Fruit fly (Drosophila melanogaster) whole organism, wandering third instar larva: ENCODE measurements around the gene CG1637.
A peak's percentile ranks its signal among the peaks of the same experiment; 100 is the strongest.

Experiments
- Abd-B ChIP-seq: fragments of >200 bp; optimal IDR thresholded peaks from 2 replicates; lab custom pipeline; 2017; ENCODE audit warnings: missing biosample characterization, missing genetic modification characterization
- CG32264 ChIP-seq: fragments of 200-800 bp; sonication (Bioruptor generic); optimal IDR thresholded peaks from 2 replicates; lab custom pipeline; 2016; ENCODE audit warnings: missing biosample characterization, missing genetic modification characterization
- CG9705 ChIP-seq: fragments of 200-800 bp; sonication (Bioruptor generic); optimal IDR thresholded peaks from 2 replicates; lab custom pipeline; 2018; ENCODE audit warnings: missing biosample characterization, mild to moderate bottlenecking, missing genetic modification characterization
- CrebA ChIP-seq: fragments of 200-800 bp; sonication (Bioruptor generic); optimal IDR thresholded peaks from 2 replicates; lab custom pipeline; 2016; ENCODE audit warnings: missing biosample characterization, mild to moderate bottlenecking, missing genetic modification characterization, borderline replicate concordance
- Dfd ChIP-seq: fragments of >200 bp; optimal IDR thresholded peaks from 2 replicates; lab custom pipeline; 2017; ENCODE audit warnings: missing biosample characterization, missing genetic modification characterization
- Dif ChIP-seq: fragments of 200-275, 200-300 bp; sonication (Bioruptor generic); optimal IDR thresholded peaks from 2 replicates; lab custom pipeline; 2018; ENCODE audit warnings: missing biosample characterization, missing genetic modification characterization; ENCODE audit not compliant: partially characterized antibody
- GATAd ChIP-seq: sonication (Bioruptor generic); optimal IDR thresholded peaks from 2 replicates; lab custom pipeline; 2016; ENCODE audit warnings: missing biosample characterization, missing genetic modification characterization
- HLH106 ChIP-seq: fragments of 200-800 bp; optimal IDR thresholded peaks from 3 replicates; lab custom pipeline; 2019; ENCODE audit warnings: missing biosample characterization, mild to moderate bottlenecking, missing genetic modification characterization, moderate library complexity
- Hnf4 ChIP-seq: fragments of 200-800 bp; sonication (Bioruptor generic); optimal IDR thresholded peaks from 2 replicates; lab custom pipeline; 2016; ENCODE audit warnings: missing biosample characterization, mild to moderate bottlenecking, missing genetic modification characterization
- Hr78 ChIP-seq: fragments of >200 bp; optimal IDR thresholded peaks from 2 replicates; lab custom pipeline; 2017; ENCODE audit warnings: missing biosample characterization, missing genetic modification characterization
- Hr83 ChIP-seq: fragments of 200-300 bp; sonication (Bioruptor generic); optimal IDR thresholded peaks from 2 replicates; lab custom pipeline; 2016; ENCODE audit warnings: missing biosample characterization, mild to moderate bottlenecking, missing genetic modification characterization, moderate library complexity; ENCODE audit not compliant: poor library complexity, severe bottlenecking
- Jra ChIP-seq: sonication (Bioruptor generic); optimal IDR thresholded peaks from 2 replicates; lab custom pipeline; 2016; ENCODE audit warnings: missing biosample characterization, missing genetic modification characterization
- Mio ChIP-seq: sonication (Bioruptor generic); optimal IDR thresholded peaks from 2 replicates; lab custom pipeline; 2016; ENCODE audit warnings: missing biosample characterization, missing genetic modification characterization
- Myc ChIP-seq: fragments of >200 bp; optimal IDR thresholded peaks from 2 replicates; lab custom pipeline; 2017
- N ChIP-seq: fragments of >200 bp; optimal IDR thresholded peaks from 2 replicates; lab custom pipeline; 2018; ENCODE audit warnings: missing biosample characterization, missing external identifiers, missing genetic modification characterization
- OdsH ChIP-seq: fragments of 200-800 bp; sonication (Bioruptor generic); optimal IDR thresholded peaks from 2 replicates; lab custom pipeline; 2016; ENCODE audit warnings: missing biosample characterization, mild to moderate bottlenecking, missing genetic modification characterization
- Rel ChIP-seq, 2 experiments: fragments of 200-800 bp; sonication (Bioruptor generic) in 1 of 2; optimal IDR thresholded peaks; 2 replicates in 1 of 2; 3 replicates in 1 of 2; lab custom pipeline; 2016 to 2019; ENCODE audit warnings: mild to moderate bottlenecking in 2 of 2, missing biosample characterization in 2 of 2, missing genetic modification characterization in 2 of 2, moderate library complexity in 1 of 2
- Sp1 ChIP-seq: fragments of 200-800 bp; sonication (Bioruptor generic); optimal IDR thresholded peaks from 3 replicates; lab custom pipeline; 2019; ENCODE audit warnings: missing biosample characterization, mild to moderate bottlenecking, missing genetic modification characterization, moderate library complexity
- Vsx2 ChIP-seq: fragments of 200-300, 225-300 bp; sonication (Bioruptor generic); optimal IDR thresholded peaks from 2 replicates; lab custom pipeline; 2018; ENCODE audit warnings: missing biosample characterization, missing genetic modification characterization; ENCODE audit not compliant: partially characterized antibody
- br ChIP-seq: fragments of 200-800 bp; sonication (Bioruptor generic); optimal IDR thresholded peaks from 2 replicates; lab custom pipeline; 2016; ENCODE audit warnings: missing biosample characterization, missing genetic modification characterization
- brk ChIP-seq: fragments of 200-800 bp; sonication (Bioruptor generic); optimal IDR thresholded peaks from 2 replicates; lab custom pipeline; 2016; ENCODE audit warnings: missing biosample characterization, mild to moderate bottlenecking, missing genetic modification characterization
- dl ChIP-seq, 2 experiments: fragments of 175-275, 200-275 bp in 1 of 2; fragments of 200-275 bp in 1 of 2; sonication (Bioruptor generic); optimal IDR thresholded peaks; lab custom pipeline; 2018; ENCODE audit warnings: mild to moderate bottlenecking in 2 of 2, missing biosample characterization in 2 of 2, missing genetic modification characterization in 2 of 2, moderate library complexity in 2 of 2; ENCODE audit not compliant: partially characterized antibody in 2 of 2, insufficient read depth in 1 of 2
- dmrt93B ChIP-seq: fragments of 200-800 bp; sonication (Bioruptor generic); optimal IDR thresholded peaks from 2 replicates; lab custom pipeline; 2018; ENCODE audit warnings: missing biosample characterization, mild to moderate bottlenecking, missing genetic modification characterization
- dsf ChIP-seq: sonication (Bioruptor generic); optimal IDR thresholded peaks from 2 replicates; lab custom pipeline; 2016; ENCODE audit warnings: missing biosample characterization, missing genetic modification characterization, borderline replicate concordance
- ey ChIP-seq: fragments of 200-800 bp; sonication (Bioruptor generic); optimal IDR thresholded peaks from 2 replicates; lab custom pipeline; 2016; ENCODE audit warnings: missing biosample characterization, missing genetic modification characterization
- foxo ChIP-seq, 2 experiments: fragments of 200-800 bp; sonication (Bioruptor generic); optimal IDR thresholded peaks; 2 replicates in 1 of 2; 3 replicates in 1 of 2; lab custom pipeline; 2016 to 2017; ENCODE audit warnings: missing biosample characterization in 2 of 2, missing genetic modification characterization in 2 of 2
- fru ChIP-seq: fragments of 200-800 bp; sonication (Bioruptor generic); optimal IDR thresholded peaks from 3 replicates; lab custom pipeline; 2016; ENCODE audit warnings: missing biosample characterization, mild to moderate bottlenecking, missing genetic modification characterization
- h ChIP-seq: fragments of 200-800 bp; sonication (Bioruptor generic); optimal IDR thresholded peaks from 3 replicates; lab custom pipeline; 2016; ENCODE audit warnings: missing biosample characterization, mild to moderate bottlenecking, missing genetic modification characterization
- jim ChIP-seq: fragments of 175-275, 200-325 bp; sonication (Bioruptor generic); optimal IDR thresholded peaks from 2 replicates; lab custom pipeline; 2016; ENCODE audit warnings: missing biosample characterization, mild to moderate bottlenecking, missing genetic modification characterization
- lola ChIP-seq: fragments of >200 bp; optimal IDR thresholded peaks from 2 replicates; lab custom pipeline; 2017; ENCODE audit warnings: missing biosample characterization, missing genetic modification characterization
- pan ChIP-seq: fragments of >200 bp; optimal IDR thresholded peaks from 2 replicates; lab custom pipeline; 2017
- psq ChIP-seq: fragments of 200-800 bp; sonication (Bioruptor generic); optimal IDR thresholded peaks from 3 replicates; lab custom pipeline; 2017; ENCODE audit warnings: missing biosample characterization, mild to moderate bottlenecking, missing genetic modification characterization, moderate library complexity
- rgr ChIP-seq: fragments of 200-800 bp; sonication (Bioruptor generic); optimal IDR thresholded peaks from 3 replicates; lab custom pipeline; 2016; ENCODE audit warnings: missing biosample characterization, mild to moderate bottlenecking, missing genetic modification characterization
- sage ChIP-seq: fragments of 200-800 bp; sonication (Bioruptor generic); optimal IDR thresholded peaks from 2 replicates; lab custom pipeline; 2016; ENCODE audit warnings: missing biosample characterization, mild to moderate bottlenecking, missing genetic modification characterization
- sv ChIP-seq: fragments of 200-800 bp; sonication (Bioruptor generic); optimal IDR thresholded peaks from 3 replicates; lab custom pipeline; 2016; ENCODE audit warnings: missing biosample characterization, missing genetic modification characterization
- tai ChIP-seq: sonication (Bioruptor generic); optimal IDR thresholded peaks from 2 replicates; lab custom pipeline; 2016; ENCODE audit warnings: missing biosample characterization, missing genetic modification characterization
- usp ChIP-seq: fragments of >200 bp; optimal IDR thresholded peaks from 2 replicates; lab custom pipeline; 2017; ENCODE audit warnings: missing biosample characterization, missing genetic modification characterization
- woc ChIP-seq: sonication (Bioruptor generic); optimal IDR thresholded peaks from 2 replicates; lab custom pipeline; 2016; ENCODE audit warnings: missing biosample characterization, mild to moderate bottlenecking, missing genetic modification characterization

The CG1637 gene

dm6 chrX:10877087-10877935 lies at the start of gene CG1637:
Gene CG1637, minus strand, starts transcription at chrX:10877893.
- no peak for TF ChIP-seq rgr (GFP tag; lab: Kevin White, UChicago)
- TF ChIP-seq woc (GFP tag; lab: Kevin White, UChicago) = no peak
- TF ChIP-seq ey = no peak
- TF ChIP-seq CG9705 (GFP tag; lab: Kevin White, UChicago) = no peak
- TF ChIP-seq Myc (lab: Kevin White, UChicago) = no peak
- no peak for TF ChIP-seq sv (GFP tag; lab: Kevin White, UChicago)
- TF ChIP-seq foxo (GFP tag; optimal IDR thresholded peaks at IDR 0.05; lab: Kevin White, UChicago) = peak in 1 of 2 experiments; percentile 10
- TF ChIP-seq tai (GFP tag; lab: Kevin White, UChicago) = no peak
- TF ChIP-seq dl (GFP tag; optimal IDR thresholded peaks at IDR 0.05; lab: Kevin White, UChicago; ENCODE audit: insufficient read depth in 1 of 2, partially characterized antibody in 2 of 2) = no peak
- TF ChIP-seq jim (GFP tag; lab: Kevin White, UChicago) = no peak
- no peak for TF ChIP-seq Hnf4
- no peak for TF ChIP-seq Dif (GFP tag; lab: Kevin White, UChicago)
- TF ChIP-seq Vsx2 (GFP tag; lab: Kevin White, UChicago) = no peak
- no peak for TF ChIP-seq psq (GFP tag; lab: Kevin White, UChicago)
- no peak for TF ChIP-seq Rel (GFP tag; optimal IDR thresholded peaks at IDR 0.05; lab: Kevin White, UChicago)
- peak; percentile 75 for TF ChIP-seq Rel (tag; optimal IDR thresholded peaks at IDR 0.05; lab: Kevin White, UChicago)
- TF ChIP-seq dsf = no peak
- no peak for TF ChIP-seq sage (GFP tag; lab: Kevin White, UChicago)
- no peak for TF ChIP-seq Sp1 (GFP tag; lab: Kevin White, UChicago)
- no peak for TF ChIP-seq Mio (GFP tag; lab: Kevin White, UChicago)
- no peak for TF ChIP-seq brk (GFP tag; lab: Kevin White, UChicago)
- no peak for TF ChIP-seq N (GFP tag; lab: Kevin White, UChicago)
- TF ChIP-seq OdsH (GFP tag; lab: Kevin White, UChicago) = peak; percentile 2
- TF ChIP-seq CG32264 = no peak
- TF ChIP-seq GATAd (GFP tag; lab: Kevin White, UChicago) = no peak
- no peak for TF ChIP-seq h
- no peak for TF ChIP-seq br (GFP tag; lab: Kevin White, UChicago)
- TF ChIP-seq usp = no peak
- TF ChIP-seq Hr83 (GFP tag; lab: Kevin White, UChicago) = no peak
- TF ChIP-seq Dfd = no peak
- TF ChIP-seq Abd-B (GFP tag; lab: Kevin White, UChicago) = no peak
- TF ChIP-seq Jra (GFP tag; lab: Kevin White, UChicago) = no peak
- no peak for TF ChIP-seq pan (lab: Kevin White, UChicago)
- TF ChIP-seq fru = peak; percentile 61
- TF ChIP-seq dmrt93B (GFP tag; lab: Kevin White, UChicago) = no peak
- TF ChIP-seq, all 38 proteins: peak for 4

- no peak for TF ChIP-seq sv (GFP tag; lab: Kevin White, UChicago)
- TF ChIP-seq CrebA (GFP tag; lab: Kevin White, UChicago) = peak; percentile 40
- TF ChIP-seq Jra (GFP tag; lab: Kevin White, UChicago) = peak; percentile 8
- TF ChIP-seq OdsH (GFP tag; lab: Kevin White, UChicago) = peak; percentile 34
- peak; percentile 47 for TF ChIP-seq CG32264
- TF ChIP-seq sage (GFP tag; lab: Kevin White, UChicago) = peak; percentile 79
- no peak for TF ChIP-seq lola (GFP tag; lab: Kevin White, UChicago)
- no peak for TF ChIP-seq Vsx2 (GFP tag; lab: Kevin White, UChicago)
- TF ChIP-seq Myc (lab: Kevin White, UChicago) = no peak
- peak; percentile 35 for TF ChIP-seq fru
- TF ChIP-seq pan (lab: Kevin White, UChicago) = no peak
- no peak for TF ChIP-seq ey
- no peak for TF ChIP-seq psq (GFP tag; lab: Kevin White, UChicago)
- TF ChIP-seq dl (GFP tag; optimal IDR thresholded peaks at IDR 0.05; lab: Kevin White, UChicago; ENCODE audit: insufficient read depth in 1 of 2, partially characterized antibody in 2 of 2) = no peak
- TF ChIP-seq foxo (GFP tag; optimal IDR thresholded peaks at IDR 0.05; lab: Kevin White, UChicago) = peak; percentile 27 to 63
- TF ChIP-seq CG9705 (GFP tag; lab: Kevin White, UChicago) = no peak
- no peak for TF ChIP-seq dsf
- TF ChIP-seq Dfd = peak; percentile 67
- peak; percentile 14 for TF ChIP-seq rgr (GFP tag; lab: Kevin White, UChicago)
- no peak for TF ChIP-seq dmrt93B (GFP tag; lab: Kevin White, UChicago)
- peak; percentile 60 for TF ChIP-seq brk (GFP tag; lab: Kevin White, UChicago)
- peak; percentile 48 for TF ChIP-seq Hr83 (GFP tag; lab: Kevin White, UChicago)
- no peak for TF ChIP-seq usp
- TF ChIP-seq h = peak; percentile 44
- no peak for TF ChIP-seq Dif (GFP tag; lab: Kevin White, UChicago)
- TF ChIP-seq tai (GFP tag; lab: Kevin White, UChicago) = no peak
- peak; percentile 41 for TF ChIP-seq Rel (GFP tag; optimal IDR thresholded peaks at IDR 0.05; lab: Kevin White, UChicago)
- peak; percentile 81 for TF ChIP-seq Rel (tag; optimal IDR thresholded peaks at IDR 0.05; lab: Kevin White, UChicago)
- no peak for TF ChIP-seq Mio (GFP tag; lab: Kevin White, UChicago)
- peak; percentile 40 for TF ChIP-seq br (GFP tag; lab: Kevin White, UChicago)
- TF ChIP-seq woc (GFP tag; lab: Kevin White, UChicago) = peak; percentile 56
- TF ChIP-seq HLH106 (tag; lab: Kevin White, UChicago) = peak; percentile 4
- peak; percentile 62 for TF ChIP-seq Sp1 (GFP tag; lab: Kevin White, UChicago)
- TF ChIP-seq Hnf4 = peak; percentile 27
- no peak for TF ChIP-seq Abd-B (GFP tag; lab: Kevin White, UChicago)
- no peak for TF ChIP-seq jim (GFP tag; lab: Kevin White, UChicago)
- no peak for TF ChIP-seq GATAd (GFP tag; lab: Kevin White, UChicago)
- TF ChIP-seq N (GFP tag; lab: Kevin White, UChicago) = no peak
- TF ChIP-seq Hr78 (GFP tag; lab: Kevin White, UChicago) = no peak
- TF ChIP-seq, all 38 proteins: peak for 18
These were observed 49.4 kb upstream of the CG1637 start, which contains the start of gene CG2145 for dm6 chrX:10927110-10927509. Gene CG2145, plus strand, starts transcription at chrX:10927399.
